Worm (Caenorhabditis elegans) whole organism, midembryonic: ENCODE data around the gene plr-1.

Experiments used
- T22C8.4 ChIP-seq: fragments of 200-800 bp; sonication (Bioruptor generic); IDR thresholded peaks from 2 replicates; pipeline ENCODE4 v1.3.6; 2022; ENCODE audit warnings: missing genetic modification characterization, missing compliant biosample characterization
- flt-1 ChIP-seq: fragments of 200-800 bp; sonication (Bioruptor generic); IDR thresholded peaks from 2 replicates; pipeline ENCODE4 v1.3.6; 2022; ENCODE audit warnings: missing genetic modification characterization, missing compliant biosample characterization
- klf-2 ChIP-seq: fragments of 200-800 bp; sonication (Bioruptor generic); conservative IDR thresholded peaks from 2 replicates; pipeline ENCODE4 v1.3.6; 2022; ENCODE audit warnings: missing genetic modification reagents, missing genetic modification characterization, missing compliant biosample characterization
- med-1 ChIP-seq: sonication (generic microtip); optimal IDR thresholded peaks from 2 replicates; lab custom pipeline; 2017; ENCODE audit warnings: missing genetic modification characterization, mild to moderate bottlenecking, missing compliant biosample characterization, antibody characterized with exemption, missing genetic modification reagents; ENCODE audit not compliant: insufficient read depth
- ref-1 ChIP-seq: fragments of 200-800 bp; sonication (Bioruptor generic); conservative IDR thresholded peaks from 2 replicates; pipeline ENCODE4 v1.3.6; 2022; ENCODE audit warnings: missing genetic modification reagents, missing genetic modification characterization, missing compliant biosample characterization
- tab-1 ChIP-seq: fragments of 200-800 bp; sonication (Bioruptor generic); IDR thresholded peaks from 2 replicates; pipeline ENCODE4 v1.3.6; 2022; ENCODE audit warnings: missing genetic modification characterization, missing compliant biosample characterization
- ztf-29 ChIP-seq: fragments of 200-800 bp; sonication (Bioruptor generic); IDR thresholded peaks from 2 replicates; pipeline ENCODE4 v1.3.6; 2022; ENCODE audit warnings: missing genetic modification reagents, missing genetic modification characterization, missing compliant biosample characterization

- TF ChIP-seq med-1 (GFP tag; lab: Kevin White, UChicago) (no peak), T22C8.4 (GFP tag; lab: Robert Waterston, UW) (no peak), tab-1 (GFP tag; lab: Robert Waterston, UW) (no peak), flt-1 (GFP tag; lab: Robert Waterston, UW) (no peak), ztf-29 (GFP tag; lab: Robert Waterston, UW) (no peak), ref-1 (GFP tag; lab: Robert Waterston, UW) (no peak), klf-2 (no peak)
These were observed 1.2 kb downstream of the plr-1 start for ce11 chrIII:11457911-11458310.
